Worm (Caenorhabditis elegans): Measurements from ENCODE around the gene R12G8.1.

The R12G8.1 gene

ce11 chrV:17712349-17712748 is 36.7 kb downstream of the R12G8.1 start:
- TF ChIP-seq nhr-2 (tag; optimal IDR thresholded peaks at IDR 0.05): no peak
- TF ChIP-seq elt-1 (tag; optimal IDR thresholded peaks at IDR 0.05; ENCODE audit: borderline replicate concordance, insufficient read depth): no peak
- TF ChIP-seq unc-62 (GFP tag; optimal IDR thresholded peaks at IDR 0.05): no peak
- TF ChIP-seq ces-1 (GFP tag; optimal IDR thresholded peaks at IDR 0.05): no peak
- no peak for TF ChIP-seq nhr-28 (tag; optimal IDR thresholded peaks at IDR 0.05)
- TF ChIP-seq flh-1 (GFP tag; optimal IDR thresholded peaks at IDR 0.05): no peak
- no peak for TF ChIP-seq sem-2 (GFP tag; optimal IDR thresholded peaks at IDR 0.05)
- TF ChIP-seq pha-4 (tag; optimal IDR thresholded peaks at IDR 0.05): no peak
- TF ChIP-seq zip-8 (tag; optimal IDR thresholded peaks at IDR 0.05): no peak
- no peak for TF ChIP-seq ceh-43 (GFP tag; optimal IDR thresholded peaks at IDR 0.05)
- TF ChIP-seq blmp-1 (tag; optimal IDR thresholded peaks at IDR 0.05): no peak
- no peak for TF ChIP-seq nhr-76 (tag; optimal IDR thresholded peaks at IDR 0.05)
- no peak for TF ChIP-seq nhr-12 (tag; optimal IDR thresholded peaks at IDR 0.05)
- TF ChIP-seq ceh-39 (tag; optimal IDR thresholded peaks at IDR 0.05): no peak
- TF ChIP-seq snpc-4 (tag; optimal IDR thresholded peaks at IDR 0.05): no peak
- TF ChIP-seq drap-1 (GFP tag; optimal IDR thresholded peaks at IDR 0.05): no peak
- TF ChIP-seq lsy-2 (tag; optimal IDR thresholded peaks at IDR 0.05): no peak
- TF ChIP-seq cnd-1 (tag; optimal IDR thresholded peaks at IDR 0.05): no peak
- no peak for TF ChIP-seq mab-5 (tag; optimal IDR thresholded peaks at IDR 0.05)
- TF ChIP-seq sptf-1 (tag; optimal IDR thresholded peaks at IDR 0.05): no peak

- TF ChIP-seq lsy-2 (tag; optimal IDR thresholded peaks at IDR 0.05) (no peak), lin-32 (GFP tag; optimal IDR thresholded peaks at IDR 0.05) (no peak), cnd-1 (tag; optimal IDR thresholded peaks at IDR 0.05) (no peak), mab-5 (tag; optimal IDR thresholded peaks at IDR 0.05) (no peak), lin-13 (tag; optimal IDR thresholded peaks at IDR 0.05) (no peak), nhr-12 (tag; optimal IDR thresholded peaks at IDR 0.05) (no peak), flh-1 (GFP tag; optimal IDR thresholded peaks at IDR 0.05) (no peak), nhr-2 (tag; optimal IDR thresholded peaks at IDR 0.05) (no peak), ceh-43 (GFP tag; optimal IDR thresholded peaks at IDR 0.05) (no peak), nhr-237 (tag; optimal IDR thresholded peaks at IDR 0.05) (no peak), bed-3 (GFP tag; optimal IDR thresholded peaks at IDR 0.05) (no peak), nhr-76 (tag; optimal IDR thresholded peaks at IDR 0.05) (no peak), sptf-1 (tag; optimal IDR thresholded peaks at IDR 0.05) (no peak), unc-120 (tag; optimal IDR thresholded peaks at IDR 0.05; ENCODE audit: poor library complexity, severe bottlenecking) (no peak), unc-39 (tag; optimal IDR thresholded peaks at IDR 0.05) (no peak)
These were observed 42.0 kb downstream of the R12G8.1 start, which contains the start of gene srh-31 for ce11 chrV:17707022-17707421. Gene srh-31, plus strand, starts transcription at chrV:17707322.

ce11 chrV:17706217-17706806 is 42.7 kb downstream of the R12G8.1 start:
- TF ChIP-seq ceh-39 (tag; optimal IDR thresholded peaks at IDR 0.05): no peak
- no peak for TF ChIP-seq nhr-28 (tag; optimal IDR thresholded peaks at IDR 0.05)
- TF ChIP-seq hlh-1 (tag; optimal IDR thresholded peaks at IDR 0.05): no peak
- no peak for TF ChIP-seq bed-3 (GFP tag; optimal IDR thresholded peaks at IDR 0.05)

ce11 chrV:17705814-17706213 is 43.2 kb downstream of the R12G8.1 start, which contains the start of gene W06D12.6:
Gene W06D12.6, plus strand, starts transcription at chrV:17706114.
- TF ChIP-seq M03D4.4 (tag; optimal IDR thresholded peaks at IDR 0.05) (no peak), nhr-2 (tag; optimal IDR thresholded peaks at IDR 0.05) (no peak), nhr-12 (tag; optimal IDR thresholded peaks at IDR 0.05) (no peak), unc-62 (GFP tag; optimal IDR thresholded peaks at IDR 0.05) (no peak), elt-1 (tag; optimal IDR thresholded peaks at IDR 0.05; ENCODE audit: borderline replicate concordance, insufficient read depth) (no peak), snpc-4 (tag; optimal IDR thresholded peaks at IDR 0.05) (no peak), unc-39 (tag; optimal IDR thresholded peaks at IDR 0.05) (no peak), ztf-11 (tag; optimal IDR thresholded peaks at IDR 0.05) (no peak), pha-4 (tag; optimal IDR thresholded peaks at IDR 0.05) (no peak), tbx-8 (GFP tag; optimal IDR thresholded peaks at IDR 0.05) (no peak), lin-32 (GFP tag; optimal IDR thresholded peaks at IDR 0.05) (no peak), mls-2 (tag; optimal IDR thresholded peaks at IDR 0.05) (no peak), hlh-1 (tag; optimal IDR thresholded peaks at IDR 0.05) (no peak), ces-1 (GFP tag; optimal IDR thresholded peaks at IDR 0.05) (no peak), mab-5 (tag; optimal IDR thresholded peaks at IDR 0.05) (no peak), blmp-1 (tag; optimal IDR thresholded peaks at IDR 0.05) (no peak)
